Worm (Caenorhabditis elegans) whole organism, L3 larva: ENCODE data around the gene F58E6.6.

ENCODE experiments used
- R02D3.7 ChIP-seq: fragments of 150-350 bp; optimal IDR thresholded peaks from 2 replicates; lab custom pipeline; 2014; ENCODE audit warnings: missing biosample characterization, missing genetic modification characterization
- ZK546.5 ChIP-seq: sonication (generic microtip); optimal IDR thresholded peaks from 2 replicates; lab custom pipeline; 2017; ENCODE audit warnings: missing biosample characterization, missing genetic modification characterization
- ama-1 ChIP-seq: fragments of 150-350 bp; optimal IDR thresholded peaks from 2 replicates; lab custom pipeline; 2018
- ceh-16 ChIP-seq: sonication (generic microtip); optimal IDR thresholded peaks from 2 replicates; lab custom pipeline; 2017; ENCODE audit warnings: missing biosample characterization, missing genetic modification characterization
- ceh-82 ChIP-seq: fragments of 150-350 bp; optimal IDR thresholded peaks from 2 replicates; lab custom pipeline; 2014; ENCODE audit warnings: missing biosample characterization, missing genetic modification characterization
- egl-27 ChIP-seq: sonication (generic microtip); optimal IDR thresholded peaks from 4 replicates; lab custom pipeline; 2017; ENCODE audit warnings: missing biosample characterization, missing genetic modification reagents, missing genetic modification characterization
- egl-5 ChIP-seq: fragments of 150-350 bp; optimal IDR thresholded peaks from 2 replicates; lab custom pipeline; 2017; ENCODE audit warnings: missing biosample characterization, missing genetic modification reagents, missing genetic modification characterization, inconsistent platforms
- elt-1 ChIP-seq: fragments of 150-350 bp; optimal IDR thresholded peaks from 2 replicates; lab custom pipeline; 2014; ENCODE audit warnings: missing biosample characterization, missing genetic modification characterization
- elt-3 ChIP-seq, 3 experiments: fragments of 150-350 bp in 1 of 3; sonication (generic microtip) in 2 of 3; optimal IDR thresholded peaks; 2 replicates in 2 of 3; 4 replicates in 1 of 3; lab custom pipeline; 2014 to 2017; ENCODE audit warnings: missing biosample characterization in 3 of 3, missing genetic modification characterization in 3 of 3
- eor-1 ChIP-seq, 2 experiments: fragments of 150-350 bp; optimal IDR thresholded peaks; 2 replicates each; lab custom pipeline; 2014 to 2018; ENCODE audit warnings: missing biosample characterization in 2 of 2, missing genetic modification characterization in 2 of 2
- fkh-10 ChIP-seq: sonication (generic microtip); optimal IDR thresholded peaks from 2 replicates; lab custom pipeline; 2017; ENCODE audit warnings: missing biosample characterization, missing genetic modification reagents, missing genetic modification characterization
- fkh-2 ChIP-seq: fragments of 150-350 bp; optimal IDR thresholded peaks from 2 replicates; lab custom pipeline; 2014; ENCODE audit warnings: missing biosample characterization, missing genetic modification reagents, missing genetic modification characterization
- fos-1 ChIP-seq: fragments of 150-350 bp; optimal IDR thresholded peaks from 2 replicates; lab custom pipeline; 2014; ENCODE audit warnings: missing biosample characterization, missing genetic modification characterization
- hmg-11 ChIP-seq: sonication (generic microtip); optimal IDR thresholded peaks from 2 replicates; lab custom pipeline; 2016; ENCODE audit warnings: missing genetic modification characterization, missing compliant biosample characterization
- jun-1 ChIP-seq: fragments of 150-350 bp; optimal IDR thresholded peaks from 2 replicates; lab custom pipeline; 2014; ENCODE audit warnings: missing biosample characterization, missing genetic modification reagents, missing genetic modification characterization
- lin-39 ChIP-seq: fragments of 150-350 bp; optimal IDR thresholded peaks from 2 replicates; lab custom pipeline; 2018; ENCODE audit warnings: missing biosample characterization, missing genetic modification reagents, missing genetic modification characterization
- lsy-12 ChIP-seq: sonication (generic microtip); optimal IDR thresholded peaks from 2 replicates; lab custom pipeline; 2016; ENCODE audit warnings: mild to moderate bottlenecking, missing genetic modification characterization, missing compliant biosample characterization
- nfya-1 ChIP-seq: sonication (generic microtip); optimal IDR thresholded peaks from 2 replicates; lab custom pipeline; 2017; ENCODE audit warnings: missing genetic modification characterization, mild to moderate bottlenecking, missing compliant biosample characterization, antibody characterized with exemption, moderate library complexity; ENCODE audit not compliant: insufficient read depth
- nhr-11 ChIP-seq: fragments of 150-350 bp; optimal IDR thresholded peaks from 2 replicates; lab custom pipeline; 2014; ENCODE audit warnings: missing biosample characterization, missing genetic modification characterization
- nhr-12 ChIP-seq: fragments of 150-350 bp; optimal IDR thresholded peaks from 2 replicates; lab custom pipeline; 2014; ENCODE audit warnings: missing biosample characterization, missing genetic modification characterization
- nhr-237 ChIP-seq: fragments of 150-350 bp; optimal IDR thresholded peaks from 2 replicates; lab custom pipeline; 2014; ENCODE audit warnings: missing biosample characterization, missing genetic modification characterization
- nhr-25 ChIP-seq: sonication (generic microtip); optimal IDR thresholded peaks from 2 replicates; lab custom pipeline; 2017; ENCODE audit warnings: missing biosample characterization, missing genetic modification characterization
- nhr-28 ChIP-seq: fragments of 150-350 bp; optimal IDR thresholded peaks from 2 replicates; lab custom pipeline; 2014; ENCODE audit warnings: missing biosample characterization, missing genetic modification characterization
- nhr-43 ChIP-seq: sonication (generic microtip); optimal IDR thresholded peaks from 2 replicates; lab custom pipeline; 2016; ENCODE audit warnings: mild to moderate bottlenecking, missing genetic modification characterization, missing compliant biosample characterization; ENCODE audit not compliant: poor library complexity, severe bottlenecking
- nhr-67 ChIP-seq: fragments of 150-350 bp; optimal IDR thresholded peaks from 2 replicates; lab custom pipeline; 2014; ENCODE audit warnings: missing biosample characterization, missing genetic modification characterization
- nhr-76 ChIP-seq: fragments of 150-350 bp; sonication (generic microtip); optimal IDR thresholded peaks from 5 replicates; lab custom pipeline; 2014; ENCODE audit warnings: missing biosample characterization, missing genetic modification characterization
- nhr-77 ChIP-seq: fragments of 150-350 bp; optimal IDR thresholded peaks from 2 replicates; lab custom pipeline; 2014; ENCODE audit warnings: missing biosample characterization, missing genetic modification characterization
- pha-4 ChIP-seq: fragments of 150-350 bp; optimal IDR thresholded peaks from 2 replicates; lab custom pipeline; 2014; ENCODE audit warnings: missing biosample characterization, missing genetic modification reagents, missing genetic modification characterization
- pqm-1 ChIP-seq: fragments of 150-350 bp; optimal IDR thresholded peaks from 2 replicates; lab custom pipeline; 2017; ENCODE audit warnings: missing biosample characterization, missing genetic modification characterization, inconsistent platforms
- sea-2 ChIP-seq: fragments of 150-350 bp; sonication (generic microtip); optimal IDR thresholded peaks from 4 replicates; lab custom pipeline; 2014; ENCODE audit warnings: missing biosample characterization, missing genetic modification reagents, missing genetic modification characterization
- skn-1 ChIP-seq: fragments of 150-350 bp; optimal IDR thresholded peaks from 2 replicates; lab custom pipeline; 2014; ENCODE audit warnings: missing biosample characterization, missing genetic modification characterization
- tbx-2 ChIP-seq: sonication (generic microtip); optimal IDR thresholded peaks from 2 replicates; lab custom pipeline; 2016; ENCODE audit warnings: mild to moderate bottlenecking, missing genetic modification characterization, missing compliant biosample characterization
- unc-62 ChIP-seq: fragments of 150-350 bp; sonication (generic microtip); optimal IDR thresholded peaks from 4 replicates; lab custom pipeline; 2014; ENCODE audit warnings: missing biosample characterization, missing genetic modification reagents, missing genetic modification characterization
- zag-1 ChIP-seq: fragments of 150-350 bp; optimal IDR thresholded peaks from 2 replicates; lab custom pipeline; 2014; ENCODE audit warnings: missing biosample characterization, missing genetic modification characterization
- ztf-11 ChIP-seq: fragments of 150-350 bp; optimal IDR thresholded peaks from 2 replicates; lab custom pipeline; 2014; ENCODE audit warnings: missing biosample characterization, missing genetic modification characterization
- ztf-4 ChIP-seq: fragments of 150-350 bp; optimal IDR thresholded peaks from 2 replicates; lab custom pipeline; 2014; ENCODE audit warnings: missing biosample characterization, missing genetic modification characterization

Gene F58E6.6

ce11 chrV:9771311-9771710, 18.5 kb upstream of the F58E6.6 start:
- TF ChIP-seq jun-1 (tag; lab: Kevin White, UChicago) (no peak), fos-1 (tag; lab: Kevin White, UChicago) (no peak), nhr-67 (tag; lab: Kevin White, UChicago) (no peak), unc-62 (no peak), nhr-28 (no peak), tbx-2 (tag; lab: Kevin White, UChicago) (no peak), nhr-12 (tag; lab: Kevin White, UChicago) (no peak), nhr-11 (no peak), elt-3 (tag; optimal IDR thresholded peaks at IDR 0.05; lab: Kevin White, UChicago) (no peak), lsy-12 (tag; lab: Kevin White, UChicago) (no peak), egl-5 (tag; lab: Kevin White, UChicago) (no peak), elt-1 (tag; lab: Kevin White, UChicago) (no peak), ceh-82 (no peak)

ce11 chrV:9768828-9769778, 16.3 kb upstream of the F58E6.6 start, which contains the start of gene unc-42:
unc-42 (minus strand) TSS chrV:9769391.
- TF ChIP-seq eor-1 (tag; optimal IDR thresholded peaks at IDR 0.05; lab: Kevin White, UChicago) (no peak), hmg-11 (tag; lab: Kevin White, UChicago) (no peak), nfya-1 (tag; lab: Kevin White, UChicago) (peak; percentile 61), nhr-77 (tag; lab: Kevin White, UChicago) (no peak), lin-39 (tag; lab: Kevin White, UChicago) (no peak), ceh-16 (tag; lab: Kevin White, UChicago) (no peak), fkh-10 (GFP tag; lab: Kevin White, UChicago) (peak; percentile 56), nhr-25 (tag; lab: Kevin White, UChicago) (no peak), egl-5 (tag; lab: Kevin White, UChicago) (no peak), R02D3.7 (no peak)
- TF ChIP-seq, all 47 proteins: peak for 2

ce11 chrV:9767941-9768340, 15.1 kb upstream of the F58E6.6 start:
- peak; percentile 24 for TF ChIP-seq fkh-10 (GFP tag; lab: Kevin White, UChicago)
- TF ChIP-seq nhr-77 (tag; lab: Kevin White, UChicago) = no peak

DNA sequence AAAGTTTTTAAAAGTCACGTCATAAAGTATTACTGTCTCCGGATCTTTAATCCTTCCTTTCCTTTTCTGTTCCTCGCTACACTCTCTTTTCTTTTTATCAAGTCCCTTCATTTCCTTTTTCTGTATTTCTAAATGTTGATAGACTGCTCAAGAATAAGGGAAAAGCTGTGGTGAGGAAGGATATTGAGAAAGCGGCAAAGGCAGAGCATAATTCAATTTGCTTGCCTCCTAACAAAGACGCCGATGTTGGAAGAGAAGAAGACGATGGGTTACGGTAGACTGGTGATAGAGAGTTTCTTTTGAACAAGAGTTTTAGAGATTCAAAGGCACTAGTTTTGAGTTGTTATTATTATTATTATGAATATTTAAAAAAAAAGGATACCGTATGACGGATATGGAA, 12.8 kb upstream of the F58E6.6 start:
- peak; percentile 64 for TF ChIP-seq nfya-1 (tag; lab: Kevin White, UChicago)
- peak; percentile 99 for TF ChIP-seq fkh-10 (GFP tag; lab: Kevin White, UChicago)
- TF ChIP-seq nhr-76 (tag; lab: Kevin White, UChicago) = no peak

DNA sequence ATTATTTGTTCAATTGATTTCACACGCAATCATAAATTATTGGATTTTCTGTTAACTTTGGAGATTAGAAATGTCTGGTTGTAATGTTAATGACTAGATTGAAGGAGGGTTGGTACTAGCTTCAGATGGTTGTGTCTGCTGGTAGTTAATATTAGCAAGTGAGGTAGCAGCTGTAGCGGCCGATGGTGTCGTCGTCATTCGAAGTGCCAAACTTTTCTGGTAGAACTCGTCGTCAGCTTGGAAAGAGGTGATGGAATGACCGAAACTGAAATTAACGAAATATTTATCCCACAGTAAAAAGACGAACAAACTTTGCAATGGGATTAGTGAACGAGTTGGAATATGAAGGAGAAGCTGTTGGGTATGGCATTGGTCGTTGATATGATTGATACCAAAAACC, 11.7 kb upstream of the F58E6.6 start:
- TF ChIP-seq ztf-11 (no peak), nhr-67 (tag; lab: Kevin White, UChicago) (no peak), fkh-2 (tag; lab: Kevin White, UChicago) (no peak), ZK546.5 (tag; lab: Kevin White, UChicago) (no peak), elt-1 (tag; lab: Kevin White, UChicago) (no peak), nhr-237 (no peak), nhr-43 (tag; lab: Kevin White, UChicago) (no peak), sea-2 (no peak), hmg-11 (tag; lab: Kevin White, UChicago) (no peak), pha-4 (tag; lab: Kevin White, UChicago) (no peak)

DNA sequence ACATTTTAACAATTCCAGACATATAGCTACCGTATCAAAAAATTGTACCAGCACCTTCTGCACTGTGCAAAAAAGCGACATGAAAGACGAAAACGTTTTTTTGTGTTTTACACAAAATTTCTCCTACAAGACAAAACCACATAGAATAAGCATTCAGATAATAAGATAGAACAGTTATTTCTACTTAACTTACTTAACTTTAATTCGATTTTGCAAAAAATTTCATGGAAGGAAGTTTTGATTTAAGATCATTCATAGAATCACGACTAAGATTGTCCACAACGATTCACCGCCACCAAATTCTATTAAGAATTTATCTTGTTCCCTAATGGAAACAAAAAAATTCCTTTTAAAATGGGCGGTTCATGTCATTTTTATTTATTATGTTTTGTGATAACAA, 10.9 kb upstream of the F58E6.6 start:
- TF ChIP-seq zag-1 (tag; lab: Kevin White, UChicago) (no peak), nfya-1 (tag; lab: Kevin White, UChicago) (no peak), nhr-67 (tag; lab: Kevin White, UChicago) (no peak), ztf-4 (tag; lab: Kevin White, UChicago) (no peak), ama-1 (lab: Kevin White, UChicago) (no peak), skn-1 (no peak), lin-39 (tag; lab: Kevin White, UChicago) (no peak), egl-27 (tag; lab: Kevin White, UChicago) (no peak), pqm-1 (no peak), nhr-25 (tag; lab: Kevin White, UChicago) (no peak)
